Fruit fly (Drosophila melanogaster) Kc167 (cell line): ENCODE results near the gene CG1024.
A peak's percentile ranks its signal among the peaks of the same experiment; 100 is the strongest.

Experiments
- Myc ChIP-seq: fragments of >200 bp; optimal IDR thresholded peaks from 2 replicates; lab custom pipeline; 2017; ENCODE audit warnings: missing external identifiers
- Sin3A ChIP-seq: fragments of >200 bp; optimal IDR thresholded peaks from 2 replicates; lab custom pipeline; 2018; ENCODE audit warnings: missing external identifiers
- h ChIP-seq: fragments of >200 bp; optimal IDR thresholded peaks from 3 replicates; lab custom pipeline; 2018; ENCODE audit warnings: missing external identifiers
- insv ChIP-seq: fragments of >200 bp; optimal IDR thresholded peaks from 3 replicates; lab custom pipeline; 2018; ENCODE audit warnings: missing external identifiers
- psq ChIP-seq: fragments of >200 bp; optimal IDR thresholded peaks from 2 replicates; lab custom pipeline; 2017; ENCODE audit warnings: missing external identifiers
- ttk ChIP-seq: sonication (Bioruptor generic); optimal IDR thresholded peaks from 2 replicates; lab custom pipeline; 2017; ENCODE audit warnings: missing external identifiers

The CG1024 gene

dm6 chr3R:6368100-6368499 is 12.0 kb downstream of the CG1024 start, which contains the start of gene CG42724:
TSS of gene CG42724 (minus strand) at chr3R:6368288.
- TF ChIP-seq insv = no peak
- peak; percentile 18 for TF ChIP-seq psq (lab: Kevin White, UChicago)
- TF ChIP-seq Sin3A (lab: Kevin White, UChicago) = no peak

dm6 chr3R:6354408-6354807 is 25.7 kb downstream of the CG1024 start:
- TF ChIP-seq Sin3A (lab: Kevin White, UChicago) (no peak), insv (no peak), Myc (lab: Kevin White, UChicago) (no peak), h (lab: Kevin White, UChicago) (no peak), psq (lab: Kevin White, UChicago) (no peak), ttk (lab: Kevin White, UChicago) (no peak)

dm6 chr3R:6353624-6354352 is 26.3 kb downstream of the CG1024 start:
- no peak for TF ChIP-seq insv
- TF ChIP-seq ttk (lab: Kevin White, UChicago) = no peak
- TF ChIP-seq h (lab: Kevin White, UChicago) = no peak
- TF ChIP-seq Sin3A (lab: Kevin White, UChicago) = no peak
- TF ChIP-seq psq (lab: Kevin White, UChicago) = no peak
- no peak for TF ChIP-seq Myc (lab: Kevin White, UChicago)

- TF ChIP-seq psq (lab: Kevin White, UChicago) = no peak
- TF ChIP-seq Myc (lab: Kevin White, UChicago) = no peak
- no peak for TF ChIP-seq insv
- no peak for TF ChIP-seq Sin3A (lab: Kevin White, UChicago)
- no peak for TF ChIP-seq h (lab: Kevin White, UChicago)
- no peak for TF ChIP-seq ttk (lab: Kevin White, UChicago)
Measured at dm6 chr3R:6352893-6353623, 27.1 kb downstream of the CG1024 start.

dm6 chr3R:6352436-6352835 is 27.7 kb downstream of the CG1024 start:
- TF ChIP-seq psq (lab: Kevin White, UChicago) (no peak), ttk (lab: Kevin White, UChicago) (no peak), h (lab: Kevin White, UChicago) (no peak), Sin3A (lab: Kevin White, UChicago) (no peak), Myc (lab: Kevin White, UChicago) (no peak), insv (no peak)

dm6 chr3R:6351696-6352378 is 28.3 kb downstream of the CG1024 start:
- no peak for TF ChIP-seq Sin3A (lab: Kevin White, UChicago)
- no peak for TF ChIP-seq Myc (lab: Kevin White, UChicago)
- no peak for TF ChIP-seq insv
- no peak for TF ChIP-seq h (lab: Kevin White, UChicago)
- no peak for TF ChIP-seq ttk (lab: Kevin White, UChicago)

- TF ChIP-seq h (lab: Kevin White, UChicago) (no peak), Myc (lab: Kevin White, UChicago) (no peak), psq (lab: Kevin White, UChicago) (no peak), ttk (lab: Kevin White, UChicago) (no peak), insv (no peak), Sin3A (lab: Kevin White, UChicago) (no peak)
Measured at dm6 chr3R:6351181-6351580, 28.9 kb downstream of the CG1024 start.

- TF ChIP-seq ttk (lab: Kevin White, UChicago) (no peak), Myc (lab: Kevin White, UChicago) (no peak), Sin3A (lab: Kevin White, UChicago) (no peak), h (lab: Kevin White, UChicago) (no peak), psq (lab: Kevin White, UChicago) (no peak), insv (no peak)
Measured at dm6 chr3R:6350755-6351154, 29.4 kb downstream of the CG1024 start, which contains the start of gene Pak. TSS of gene Pak (plus strand) at chr3R:6350896.

dm6 chr3R:6348943-6349342 is 31.2 kb downstream of the CG1024 start, which contains the start of gene Hr83:
TSS of gene Hr83 (plus strand) at chr3R:6349243.
- no peak for TF ChIP-seq h (lab: Kevin White, UChicago)
- TF ChIP-seq Myc (lab: Kevin White, UChicago) = no peak
- no peak for TF ChIP-seq psq (lab: Kevin White, UChicago)
- no peak for TF ChIP-seq ttk (lab: Kevin White, UChicago)
- no peak for TF ChIP-seq insv
- no peak for TF ChIP-seq Sin3A (lab: Kevin White, UChicago)

dm6 chr3R:6345814-6346213 is 34.3 kb downstream of the CG1024 start, which contains the start of the genes SmD2 and CG18048:
TSS of gene SmD2 (minus strand) at chr3R:6345911.
TSS of gene CG18048 (plus strand) at chr3R:6346111.
- no peak for TF ChIP-seq Sin3A (lab: Kevin White, UChicago)
- no peak for TF ChIP-seq psq (lab: Kevin White, UChicago)
- no peak for TF ChIP-seq Myc (lab: Kevin White, UChicago)
- TF ChIP-seq insv = no peak
- TF ChIP-seq ttk (lab: Kevin White, UChicago) = no peak
- TF ChIP-seq h (lab: Kevin White, UChicago) = no peak
